Fruit fly (Drosophila melanogaster) whole organism, embryonic: ENCODE data around the gene MED27.

Experiments
- Bteb2 ChIP-seq: fragments of 200-800 bp; sonication (Bioruptor generic); optimal IDR thresholded peaks from 2 replicates; lab custom pipeline; 2016; ENCODE audit warnings: missing biosample characterization, missing genetic modification characterization
- CG10209 ChIP-seq: fragments of 200-800 bp; sonication (Bioruptor generic); optimal IDR thresholded peaks from 3 replicates; lab custom pipeline; 2017; ENCODE audit warnings: missing biosample characterization, mild to moderate bottlenecking, missing genetic modification characterization, missing genetic modification reagents
- CG10431 ChIP-seq: fragments of 200-800 bp; sonication (Bioruptor generic); optimal IDR thresholded peaks from 3 replicates; lab custom pipeline; 2018; ENCODE audit warnings: missing biosample characterization, mild to moderate bottlenecking, missing genetic modification characterization
- CG10462 ChIP-seq: fragments of 200-800 bp; sonication (Bioruptor generic); optimal IDR thresholded peaks from 2 replicates; lab custom pipeline; 2016; ENCODE audit warnings: missing biosample characterization, missing genetic modification characterization
- CG12219 ChIP-seq: fragments of 200-800 bp; sonication (Bioruptor generic); optimal IDR thresholded peaks from 3 replicates; lab custom pipeline; 2018; ENCODE audit warnings: missing biosample characterization, mild to moderate bottlenecking, missing genetic modification characterization
- CG12769 ChIP-seq: fragments of 200-800 bp; sonication (Bioruptor generic); optimal IDR thresholded peaks from 2 replicates; lab custom pipeline; 2019; ENCODE audit warnings: missing biosample characterization, mild to moderate bottlenecking, missing genetic modification characterization, moderate library complexity
- CG13894 ChIP-seq: fragments of 200-800 bp; sonication (Bioruptor generic); optimal IDR thresholded peaks from 3 replicates; lab custom pipeline; 2018; ENCODE audit warnings: missing biosample characterization, mild to moderate bottlenecking, missing genetic modification characterization, moderate library complexity
- CG1603 ChIP-seq: fragments of 200-800 bp; sonication (Bioruptor generic); optimal IDR thresholded peaks from 2 replicates; lab custom pipeline; 2019; ENCODE audit warnings: missing biosample characterization, mild to moderate bottlenecking, missing genetic modification characterization, moderate library complexity
- CG16813 ChIP-seq: fragments of 200-800 bp; sonication (Bioruptor generic); IDR thresholded peaks from 3 replicates; pipeline ENCODE4 v1.3.6; 2022; ENCODE audit warnings: missing biosample characterization, missing genetic modification characterization; ENCODE audit not compliant: partially characterized antibody
- CG17568 ChIP-seq: fragments of 200-800 bp; sonication (Bioruptor generic); optimal IDR thresholded peaks from 2 replicates; lab custom pipeline; 2018; ENCODE audit warnings: missing biosample characterization, mild to moderate bottlenecking, missing genetic modification characterization, moderate library complexity
- CG30403 ChIP-seq: fragments of 200-800 bp; sonication (Bioruptor generic); optimal IDR thresholded peaks from 3 replicates; lab custom pipeline; 2016; ENCODE audit warnings: missing biosample characterization, missing genetic modification characterization
- CG4404 ChIP-seq: fragments of 200-800 bp; sonication (Bioruptor generic); IDR thresholded peaks from 2 replicates; pipeline ENCODE4 v1.3.6; 2022; ENCODE audit warnings: missing biosample characterization, missing genetic modification characterization
- CG7745 ChIP-seq: fragments of 200-800 bp; sonication (Bioruptor generic); optimal IDR thresholded peaks from 2 replicates; lab custom pipeline; 2018; ENCODE audit warnings: missing biosample characterization, mild to moderate bottlenecking, missing genetic modification characterization, moderate library complexity
- CG7839 ChIP-seq: fragments of 200-800 bp; sonication (Bioruptor generic); optimal IDR thresholded peaks from 3 replicates; lab custom pipeline; 2018; ENCODE audit warnings: missing biosample characterization, mild to moderate bottlenecking, missing genetic modification characterization, moderate library complexity
- CG9437 ChIP-seq: fragments of 200-800 bp; sonication (Bioruptor generic); optimal IDR thresholded peaks from 2 replicates; lab custom pipeline; 2018; ENCODE audit warnings: missing biosample characterization, mild to moderate bottlenecking, missing genetic modification characterization
- D19B ChIP-seq: fragments of 200-800 bp; sonication (Bioruptor generic); optimal IDR thresholded peaks from 2 replicates; lab custom pipeline; 2017; ENCODE audit warnings: missing biosample characterization, mild to moderate bottlenecking, missing genetic modification characterization
- Dp ChIP-seq: fragments of 200-800 bp; sonication (Bioruptor generic); optimal IDR thresholded peaks from 2 replicates; lab custom pipeline; 2018; ENCODE audit warnings: missing biosample characterization, mild to moderate bottlenecking, missing genetic modification characterization, moderate library complexity
- Gsc ChIP-seq: fragments of 200-800 bp; sonication (Bioruptor generic); IDR thresholded peaks from 2 replicates; pipeline ENCODE4 v1.3.6; 2022; ENCODE audit warnings: missing biosample characterization, missing genetic modification characterization
- HLH3B ChIP-seq: fragments of 200-800 bp; sonication (Bioruptor generic); IDR thresholded peaks from 2 replicates; pipeline ENCODE4 v1.3.6; 2022; ENCODE audit warnings: missing biosample characterization, missing genetic modification characterization
- Hmx ChIP-seq: fragments of 200-800 bp; sonication (Bioruptor generic); optimal IDR thresholded peaks from 2 replicates; lab custom pipeline; 2016; ENCODE audit warnings: missing biosample characterization, missing genetic modification characterization
- Kr ChIP-seq: fragments of 200-800 bp; sonication (Bioruptor generic); optimal IDR thresholded peaks from 2 replicates; lab custom pipeline; 2017; ENCODE audit warnings: missing biosample characterization, mild to moderate bottlenecking, missing genetic modification characterization
- Lhr ChIP-seq: fragments of 200-800 bp; sonication (Bioruptor generic); optimal IDR thresholded peaks from 3 replicates; lab custom pipeline; 2017; ENCODE audit warnings: mild to moderate bottlenecking, missing biosample characterization, missing genetic modification reagents, missing genetic modification characterization
- MESR4 ChIP-seq: fragments of 200-800 bp; sonication (Bioruptor generic); optimal IDR thresholded peaks from 2 replicates; lab custom pipeline; 2018; ENCODE audit warnings: missing biosample characterization, mild to moderate bottlenecking, missing genetic modification characterization, moderate library complexity
- Nf-YB ChIP-seq: fragments of 200-800 bp; sonication (Bioruptor generic); optimal IDR thresholded peaks from 3 replicates; lab custom pipeline; 2019; ENCODE audit warnings: missing biosample characterization, mild to moderate bottlenecking, missing genetic modification characterization, moderate library complexity
- Sin3A ChIP-seq: fragments of >200 bp; optimal IDR thresholded peaks from 2 replicates; lab custom pipeline; 2018
- Sry-δ ChIP-seq: fragments of 200-800 bp; sonication (Bioruptor generic); optimal IDR thresholded peaks from 2 replicates; lab custom pipeline; 2016; ENCODE audit warnings: missing biosample characterization, missing genetic modification characterization
- Ssrp ChIP-seq: fragments of 200-800 bp; sonication (Bioruptor generic); optimal IDR thresholded peaks from 2 replicates; lab custom pipeline; 2018; ENCODE audit warnings: missing biosample characterization, mild to moderate bottlenecking, missing genetic modification characterization, moderate library complexity
- ac ChIP-seq: fragments of 200-800 bp; sonication (Bioruptor generic); optimal IDR thresholded peaks from 3 replicates; lab custom pipeline; 2017; ENCODE audit warnings: missing biosample characterization, mild to moderate bottlenecking, missing genetic modification characterization
- da ChIP-seq: fragments of 200-800 bp; sonication (Bioruptor generic); optimal IDR thresholded peaks from 2 replicates; lab custom pipeline; 2016; ENCODE audit warnings: missing biosample characterization, missing genetic modification characterization
- dan ChIP-seq: fragments of 200-800 bp; sonication (Bioruptor generic); IDR thresholded peaks from 2 replicates; pipeline ENCODE4 v1.3.6; 2022; ENCODE audit warnings: missing biosample characterization, missing genetic modification characterization
- dati ChIP-seq: fragments of 200-800 bp; sonication (Bioruptor generic); IDR thresholded peaks from 2 replicates; pipeline ENCODE4 v1.3.6; 2022; ENCODE audit warnings: missing biosample characterization, missing genetic modification characterization
- dm ChIP-seq: fragments of 200-800 bp; sonication (Bioruptor generic); optimal IDR thresholded peaks from 3 replicates; lab custom pipeline; 2016; ENCODE audit warnings: missing biosample characterization, missing genetic modification characterization
- en ChIP-seq: fragments of 200-800 bp; sonication (Bioruptor generic); optimal IDR thresholded peaks from 2 replicates; lab custom pipeline; 2016; ENCODE audit warnings: missing biosample characterization, missing genetic modification characterization
- esg ChIP-seq: fragments of 200-800 bp; sonication (Bioruptor generic); conservative IDR thresholded peaks from 2 replicates; pipeline ENCODE4 v1.3.6; 2022; ENCODE audit warnings: missing biosample characterization, missing genetic modification characterization
- fd96Cb ChIP-seq: fragments of 200-800 bp; sonication (Bioruptor generic); optimal IDR thresholded peaks from 2 replicates; lab custom pipeline; 2018; ENCODE audit warnings: missing biosample characterization, mild to moderate bottlenecking, missing genetic modification characterization, moderate library complexity
- grau ChIP-seq: fragments of 200-800 bp; optimal IDR thresholded peaks from 3 replicates; lab custom pipeline; 2019; ENCODE audit warnings: missing biosample characterization, mild to moderate bottlenecking, missing genetic modification characterization, moderate library complexity
- gsb ChIP-seq: fragments of 200-800 bp; sonication (Bioruptor generic); IDR thresholded peaks from 2 replicates; pipeline ENCODE4 v1.3.6; 2022; ENCODE audit warnings: missing biosample characterization, missing genetic modification characterization
- ind ChIP-seq: fragments of 200-800 bp; sonication (Bioruptor generic); optimal IDR thresholded peaks from 3 replicates; lab custom pipeline; 2016; ENCODE audit warnings: missing biosample characterization, missing genetic modification characterization
- kah ChIP-seq: fragments of 200-800 bp; sonication (Bioruptor generic); optimal IDR thresholded peaks from 2 replicates; lab custom pipeline; 2018; ENCODE audit warnings: missing biosample characterization, mild to moderate bottlenecking, missing genetic modification characterization
- ken ChIP-seq: fragments of 200-800 bp; sonication (Bioruptor generic); IDR thresholded peaks from 3 replicates; pipeline ENCODE4 v1.3.6; 2022; ENCODE audit warnings: missing biosample characterization, missing genetic modification characterization
- klu ChIP-seq: fragments of 200-800 bp; sonication (Bioruptor generic); IDR thresholded peaks from 2 replicates; pipeline ENCODE4 v1.3.6; 2022; ENCODE audit warnings: missing biosample characterization, missing genetic modification characterization
- odd ChIP-seq: fragments of 200-800 bp; sonication (Bioruptor generic); optimal IDR thresholded peaks from 2 replicates; lab custom pipeline; 2017; ENCODE audit warnings: missing biosample characterization, mild to moderate bottlenecking, missing genetic modification characterization
- pho ChIP-seq: fragments of 200-800 bp; sonication (Bioruptor generic); optimal IDR thresholded peaks from 2 replicates; lab custom pipeline; 2016; ENCODE audit warnings: missing biosample characterization, missing genetic modification characterization
- pnt ChIP-seq: fragments of 200-800 bp; sonication (Bioruptor generic); optimal IDR thresholded peaks from 3 replicates; lab custom pipeline; 2016; ENCODE audit warnings: missing biosample characterization, missing genetic modification characterization
- prd ChIP-seq, 3 experiments: fragments of >200 bp in 2 of 3; fragments of 200-800 bp in 1 of 3; sonication (Bioruptor generic) in 1 of 3; optimal IDR thresholded peaks in 2 of 3; IDR thresholded peaks in 1 of 3; 2 replicates in 2 of 3; 3 replicates in 1 of 3; pipeline versions ENCODE4 v1.3.6 to Lab custom; 2017 to 2022; ENCODE audit warnings: missing biosample characterization in 1 of 3, missing genetic modification characterization in 1 of 3
- ranshi ChIP-seq: fragments of 200-800 bp; sonication (Bioruptor generic); IDR thresholded peaks from 2 replicates; pipeline ENCODE4 v1.3.6; 2022; ENCODE audit warnings: missing biosample characterization, missing genetic modification characterization
- shn ChIP-seq: fragments of 200-800 bp; sonication (Bioruptor generic); optimal IDR thresholded peaks from 3 replicates; lab custom pipeline; 2016; ENCODE audit warnings: missing biosample characterization, missing genetic modification characterization
- sim ChIP-seq: fragments of 200-800 bp; sonication (Bioruptor generic); IDR thresholded peaks from 2 replicates; pipeline ENCODE4 v1.3.6; 2022; ENCODE audit warnings: missing biosample characterization, missing genetic modification characterization
- zfh2 ChIP-seq: fragments of 200-800 bp; sonication (Bioruptor generic); optimal IDR thresholded peaks from 2 replicates; lab custom pipeline; 2016; ENCODE audit warnings: missing biosample characterization, missing genetic modification characterization

The MED27 gene

dm6 chr3R:5624115-5624878 lies 30.6 kb upstream of the MED27 start, which contains the start of the genes Dph4, Spec2 and RpL13A (continued):
- TF ChIP-seq odd (peak; percentile 95), CG30403 (GFP tag; lab: Kevin White, UChicago) (peak; percentile 83), CG1603 (tag; lab: Kevin White, UChicago) (peak; percentile 96), CG9437 (GFP tag; lab: Kevin White, UChicago) (peak; percentile 82), ac (GFP tag; lab: Kevin White, UChicago) (peak; percentile 90), dm (peak; percentile 97), Kr (GFP tag; lab: Kevin White, UChicago) (peak; percentile 86), zfh2 (GFP tag; lab: Kevin White, UChicago) (peak; percentile 77), Dp (GFP tag; lab: Kevin White, UChicago) (peak; percentile 69), en (GFP tag; lab: Kevin White, UChicago) (peak; percentile 92), dati (GFP tag; lab: Robert Waterston, UW) (no peak), CG10462 (GFP tag; lab: Kevin White, UChicago) (peak; percentile 76), ken (GFP tag; lab: Robert Waterston, UW) (no peak), da (peak; percentile 82), CG16813 (GFP tag; lab: Robert Waterston, UW) (no peak), Nf-YB (GFP tag; lab: Kevin White, UChicago) (peak; percentile 80), shn (GFP tag; lab: Kevin White, UChicago) (peak; percentile 92), esg (GFP tag; lab: Robert Waterston, UW) (no peak), CG12769 (tag; lab: Kevin White, UChicago) (peak; percentile 83), pho (GFP tag; lab: Kevin White, UChicago) (peak; percentile 93), Ssrp (tag; lab: Kevin White, UChicago) (peak; percentile 48), Sry-δ (GFP tag; lab: Kevin White, UChicago) (peak; percentile 99), HLH3B (GFP tag; lab: Robert Waterston, UW) (no peak), CG10209 (peak; percentile 94), Lhr (GFP tag; lab: Kevin White, UChicago) (peak; percentile 97), gsb (GFP tag; lab: Robert Waterston, UW) (no peak), kah (GFP tag; lab: Kevin White, UChicago) (peak; percentile 80), CG13894 (tag; lab: Kevin White, UChicago) (peak; percentile 82), prd (optimal IDR thresholded peaks at IDR 0.05; lab: Kevin White, UChicago) (no peak), prd (GFP tag; IDR thresholded peaks at IDR 0.05; lab: Robert Waterston, UW) (no peak), klu (GFP tag; lab: Robert Waterston, UW) (no peak), pnt (GFP tag; lab: Kevin White, UChicago) (peak; percentile 54), CG7745 (tag; lab: Kevin White, UChicago) (no peak), Sin3A (peak; percentile 97), CG10431 (GFP tag; lab: Kevin White, UChicago) (peak; percentile 92), CG17568 (peak; percentile 88), CG12219 (GFP tag; lab: Kevin White, UChicago) (peak; percentile 91), ranshi (GFP tag; lab: Robert Waterston, UW) (no peak), dan (no peak), MESR4 (peak; percentile 100), CG7839 (tag; lab: Kevin White, UChicago) (peak; percentile 85), ind (GFP tag; lab: Kevin White, UChicago) (peak; percentile 75), fd96Cb (tag; lab: Kevin White, UChicago) (peak; percentile 69), Gsc (GFP tag; lab: Robert Waterston, UW) (no peak), grau (tag; lab: Kevin White, UChicago) (peak; percentile 85), sim (no peak), Bteb2 (GFP tag; lab: Kevin White, UChicago) (peak; percentile 92), Hmx (peak; percentile 39), CG4404 (GFP tag; lab: Robert Waterston, UW) (no peak), D19B (GFP tag; lab: Kevin White, UChicago) (peak; percentile 86)
